Worm (Caenorhabditis elegans) whole organism, midembryonic: ENCODE data around the gene inx-6.

Source experiments
- T22C8.4 ChIP-seq: fragments of 200-800 bp; sonication (Bioruptor generic); IDR thresholded peaks from 2 replicates; pipeline ENCODE4 v1.3.6; 2022; ENCODE audit warnings: missing genetic modification characterization, missing compliant biosample characterization
- cog-1 ChIP-seq: sonication (generic microtip); optimal IDR thresholded peaks from 2 replicates; lab custom pipeline; 2016; ENCODE audit warnings: missing genetic modification characterization, missing compliant biosample characterization
- flt-1 ChIP-seq: fragments of 200-800 bp; sonication (Bioruptor generic); IDR thresholded peaks from 2 replicates; pipeline ENCODE4 v1.3.6; 2022; ENCODE audit warnings: missing genetic modification characterization, missing compliant biosample characterization
- klf-2 ChIP-seq: fragments of 200-800 bp; sonication (Bioruptor generic); conservative IDR thresholded peaks from 2 replicates; pipeline ENCODE4 v1.3.6; 2022; ENCODE audit warnings: missing genetic modification reagents, missing genetic modification characterization, missing compliant biosample characterization
- med-1 ChIP-seq: sonication (generic microtip); optimal IDR thresholded peaks from 2 replicates; lab custom pipeline; 2017; ENCODE audit warnings: missing genetic modification characterization, mild to moderate bottlenecking, missing compliant biosample characterization, antibody characterized with exemption, missing genetic modification reagents; ENCODE audit not compliant: insufficient read depth
- ref-1 ChIP-seq: fragments of 200-800 bp; sonication (Bioruptor generic); conservative IDR thresholded peaks from 2 replicates; pipeline ENCODE4 v1.3.6; 2022; ENCODE audit warnings: missing genetic modification reagents, missing genetic modification characterization, missing compliant biosample characterization
- tab-1 ChIP-seq: fragments of 200-800 bp; sonication (Bioruptor generic); IDR thresholded peaks from 2 replicates; pipeline ENCODE4 v1.3.6; 2022; ENCODE audit warnings: missing genetic modification characterization, missing compliant biosample characterization
- ztf-29 ChIP-seq: fragments of 200-800 bp; sonication (Bioruptor generic); IDR thresholded peaks from 2 replicates; pipeline ENCODE4 v1.3.6; 2022; ENCODE audit warnings: missing genetic modification reagents, missing genetic modification characterization, missing compliant biosample characterization

- TF ChIP-seq flt-1 (no peak), klf-2 (GFP tag; lab: Robert Waterston, UW) (no peak), ztf-29 (GFP tag; lab: Robert Waterston, UW) (no peak), cog-1 (no peak), ref-1 (no peak), tab-1 (GFP tag; lab: Robert Waterston, UW) (no peak), T22C8.4 (no peak), med-1 (GFP tag; lab: Kevin White, UChicago) (no peak)
Measured at ce11 chrIV:12717531-12717930, 28.9 kb upstream of the inx-6 start, which contains the start of gene C27D8.1.
